Worm (Caenorhabditis elegans): ENCODE data around the gene pms-2.

Gene pms-2

ce11 chrV:11554260-11554659 is 16.1 kb downstream of the pms-2 start, which contains the start of gene duo-1 (continued):
- no peak for TF ChIP-seq somi-1 (GFP tag; optimal IDR thresholded peaks at IDR 0.05)
- TF ChIP-seq F33H1.4 (GFP tag; IDR thresholded peaks at IDR 0.05) = peak; percentile 66
- no peak for TF ChIP-seq tlf-1 (GFP tag; optimal IDR thresholded peaks at IDR 0.05)
- no peak for TF ChIP-seq sdz-38 (tag; optimal IDR thresholded peaks at IDR 0.05)
- TF ChIP-seq akir-1 (GFP tag; optimal IDR thresholded peaks at IDR 0.05) = no peak
- no peak for TF ChIP-seq die-1 (tag; optimal IDR thresholded peaks at IDR 0.05)
- TF ChIP-seq F55B11.4 (tag; optimal IDR thresholded peaks at IDR 0.05; ENCODE audit: borderline replicate concordance, insufficient read depth) = no peak
- no peak for TF ChIP-seq Y95B8A.8 (GFP tag; IDR thresholded peaks at IDR 0.05)
- TF ChIP-seq bed-1 (GFP tag; IDR thresholded peaks at IDR 0.05) = no peak
- no peak for TF ChIP-seq hsf-1 (GFP tag; IDR thresholded peaks at IDR 0.05)
- TF ChIP-seq hrde-1 (tag; optimal IDR thresholded peaks at IDR 0.05; ENCODE audit: borderline replicate concordance) = no peak
- TF ChIP-seq nhr-179 (tag; optimal IDR thresholded peaks at IDR 0.05) = no peak
- TF ChIP-seq unc-130 (GFP tag; optimal IDR thresholded peaks at IDR 0.05) = peak; percentile 60
- no peak for TF ChIP-seq mxl-1 (tag; optimal IDR thresholded peaks at IDR 0.05)
- no peak for TF ChIP-seq nfya-2 (GFP tag; IDR thresholded peaks at IDR 0.05)
- TF ChIP-seq mcd-1 (GFP tag; IDR thresholded peaks at IDR 0.05) = no peak
- no peak for TF ChIP-seq T07F8.4 (tag; optimal IDR thresholded peaks at IDR 0.05)
- TF ChIP-seq F49E8.2 (tag; optimal IDR thresholded peaks at IDR 0.05; ENCODE audit: insufficient read depth) = no peak
- TF ChIP-seq F37B4.10 (GFP tag; IDR thresholded peaks at IDR 0.05) = no peak
- peak; percentile 39 for TF ChIP-seq him-1 (tag; optimal IDR thresholded peaks at IDR 0.05)
- TF ChIP-seq lsl-1 (GFP tag; optimal IDR thresholded peaks at IDR 0.05) = peak; percentile 80
- TF ChIP-seq gei-17 (GFP tag; optimal IDR thresholded peaks at IDR 0.05) = no peak
- peak; percentile 49 for TF ChIP-seq snpc-3.4 (tag; optimal IDR thresholded peaks at IDR 0.05)
- TF ChIP-seq lin-54 (GFP tag; optimal IDR thresholded peaks at IDR 0.05) = peak; percentile 57
- no peak for TF ChIP-seq zim-3 (tag; optimal IDR thresholded peaks at IDR 0.05)
- no peak for TF ChIP-seq bed-2 (GFP tag; IDR thresholded peaks at IDR 0.05)
- TF ChIP-seq unc-62 (GFP tag; optimal IDR thresholded peaks at IDR 0.05) = no peak
- TF ChIP-seq madf-8 (GFP tag; conservative IDR thresholded peaks at IDR 0.05) = peak; percentile 88
- no peak for TF ChIP-seq lir-1 (GFP tag; conservative IDR thresholded peaks at IDR 0.05)
- no peak for TF ChIP-seq ets-4 (GFP tag; optimal IDR thresholded peaks at IDR 0.05)
- no peak for TF ChIP-seq sea-2 (GFP tag; IDR thresholded peaks at IDR 0.05)
- no peak for TF ChIP-seq cebp-1 (GFP tag; IDR thresholded peaks at IDR 0.05)
- no peak for TF ChIP-seq cebp-1 (tag; optimal IDR thresholded peaks at IDR 0.05)
- no peak for TF ChIP-seq nhr-120 (GFP tag; IDR thresholded peaks at IDR 0.05)
- no peak for TF ChIP-seq pha-4 (tag; optimal IDR thresholded peaks at IDR 0.05)
- peak; percentile 82 for TF ChIP-seq dpl-1 (GFP tag; optimal IDR thresholded peaks at IDR 0.05)
- TF ChIP-seq let-526 (GFP tag; IDR thresholded peaks at IDR 0.05) = no peak
- no peak for TF ChIP-seq ama-1 (optimal IDR thresholded peaks at IDR 0.05)
- TF ChIP-seq ama-1 (GFP tag; optimal IDR thresholded peaks at IDR 0.05) = no peak
- peak; percentile 95 for TF ChIP-seq madf-6 (GFP tag; IDR thresholded peaks at IDR 0.05)
- no peak for TF ChIP-seq T26A5.8 (tag; optimal IDR thresholded peaks at IDR 0.05)
- no peak for TF ChIP-seq ceh-79 (tag; optimal IDR thresholded peaks at IDR 0.05)
- no peak for TF ChIP-seq F23B12.7 (tag; optimal IDR thresholded peaks at IDR 0.05; ENCODE audit: insufficient read depth)
